Worm (Caenorhabditis elegans) whole organism, midembryonic: ENCODE measurements around the gene F13B6.2.

Experiments used
- T22C8.4 ChIP-seq: fragments of 200-800 bp; sonication (Bioruptor generic); IDR thresholded peaks from 2 replicates; pipeline ENCODE4 v1.3.6; 2022; ENCODE audit warnings: missing genetic modification characterization, missing compliant biosample characterization
- cog-1 ChIP-seq: sonication (generic microtip); optimal IDR thresholded peaks from 2 replicates; lab custom pipeline; 2016; ENCODE audit warnings: missing genetic modification characterization, missing compliant biosample characterization
- flt-1 ChIP-seq: fragments of 200-800 bp; sonication (Bioruptor generic); IDR thresholded peaks from 2 replicates; pipeline ENCODE4 v1.3.6; 2022; ENCODE audit warnings: missing genetic modification characterization, missing compliant biosample characterization
- klf-2 ChIP-seq: fragments of 200-800 bp; sonication (Bioruptor generic); conservative IDR thresholded peaks from 2 replicates; pipeline ENCODE4 v1.3.6; 2022; ENCODE audit warnings: missing genetic modification reagents, missing genetic modification characterization, missing compliant biosample characterization
- med-1 ChIP-seq: sonication (generic microtip); optimal IDR thresholded peaks from 2 replicates; lab custom pipeline; 2017; ENCODE audit warnings: missing genetic modification characterization, mild to moderate bottlenecking, missing compliant biosample characterization, antibody characterized with exemption, missing genetic modification reagents; ENCODE audit not compliant: insufficient read depth
- ref-1 ChIP-seq: fragments of 200-800 bp; sonication (Bioruptor generic); conservative IDR thresholded peaks from 2 replicates; pipeline ENCODE4 v1.3.6; 2022; ENCODE audit warnings: missing genetic modification reagents, missing genetic modification characterization, missing compliant biosample characterization
- tab-1 ChIP-seq: fragments of 200-800 bp; sonication (Bioruptor generic); IDR thresholded peaks from 2 replicates; pipeline ENCODE4 v1.3.6; 2022; ENCODE audit warnings: missing genetic modification characterization, missing compliant biosample characterization
- ztf-23 ChIP-seq: fragments of 200-800 bp; sonication (Bioruptor generic); IDR thresholded peaks from 2 replicates; pipeline ENCODE4 v1.3.6; 2022; ENCODE audit warnings: missing genetic modification reagents, missing genetic modification characterization, missing compliant biosample characterization
- ztf-29 ChIP-seq: fragments of 200-800 bp; sonication (Bioruptor generic); IDR thresholded peaks from 2 replicates; pipeline ENCODE4 v1.3.6; 2022; ENCODE audit warnings: missing genetic modification reagents, missing genetic modification characterization, missing compliant biosample characterization

- no peak for TF ChIP-seq med-1 (GFP tag; lab: Kevin White, UChicago)
- TF ChIP-seq T22C8.4 (GFP tag; lab: Robert Waterston, UW), result no peak
- TF ChIP-seq ref-1 (GFP tag; lab: Robert Waterston, UW), result no peak
- no peak for TF ChIP-seq cog-1 (tag; lab: Kevin White, UChicago)
- TF ChIP-seq ztf-23 (GFP tag; lab: Robert Waterston, UW), result no peak
- no peak for TF ChIP-seq tab-1
- no peak for TF ChIP-seq ztf-29 (GFP tag; lab: Robert Waterston, UW)
- no peak for TF ChIP-seq flt-1 (GFP tag; lab: Robert Waterston, UW)
- TF ChIP-seq klf-2 (GFP tag; lab: Robert Waterston, UW), result no peak
Observed at ce11 chrIV:7447556-7447955, 12.6 kb downstream of the F13B6.2 start, which contains the start of gene B0496.2.
